Worm (Caenorhabditis elegans): Measurements from ENCODE around the gene coq-3.

DNA sequence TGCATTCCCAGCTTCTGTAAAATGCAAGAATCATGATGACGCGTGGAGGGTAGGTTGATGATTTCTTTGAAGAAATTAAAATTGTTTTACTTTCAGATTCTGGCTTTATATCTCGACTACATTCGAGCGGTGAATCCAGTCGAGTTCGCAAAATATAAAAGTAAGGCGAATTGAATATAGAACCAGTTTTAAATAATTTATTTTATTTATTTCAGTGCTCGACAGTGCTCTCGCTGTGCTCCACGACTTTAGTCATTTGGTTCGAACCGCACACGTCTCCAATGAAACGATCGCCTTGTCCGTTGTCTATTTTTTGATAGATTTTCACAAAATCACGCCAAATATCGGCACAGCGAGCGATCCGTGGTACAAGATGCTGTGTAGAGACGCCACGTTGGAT, 13.9 kb downstream of the coq-3 start, which contains the start of gene Y57G11C.1130:
- TF ChIP-seq ceh-13 (GFP tag; optimal IDR thresholded peaks at IDR 0.05) (no peak), ama-1 (optimal IDR thresholded peaks at IDR 0.05) (no peak), aly-1 (tag; optimal IDR thresholded peaks at IDR 0.05) (no peak), ceh-36 (tag; optimal IDR thresholded peaks at IDR 0.05) (no peak), hmg-4 (GFP tag; optimal IDR thresholded peaks at IDR 0.05) (no peak), hmbx-1 (tag; optimal IDR thresholded peaks at IDR 0.05) (no peak), F13C5.2 (tag; optimal IDR thresholded peaks at IDR 0.05) (no peak), B0310.2 (tag; optimal IDR thresholded peaks at IDR 0.05) (no peak), tra-4 (tag; optimal IDR thresholded peaks at IDR 0.05) (no peak), flt-1 (GFP tag; IDR thresholded peaks at IDR 0.05) (no peak), hnd-1 (tag; optimal IDR thresholded peaks at IDR 0.05) (no peak)
